Fruit fly (Drosophila melanogaster) whole organism, embryonic: ENCODE results near the gene Ankle2.

Experiments used
- Atf6 ChIP-seq: fragments of 200-800 bp; sonication (Bioruptor generic); IDR thresholded peaks from 2 replicates; pipeline ENCODE4 v1.3.6; 2022; ENCODE audit warnings: missing biosample characterization, missing genetic modification characterization
- B-H1 ChIP-seq: fragments of 200-800 bp; sonication (Bioruptor generic); IDR thresholded peaks from 3 replicates; pipeline ENCODE4 v1.3.6; 2022; ENCODE audit warnings: missing biosample characterization, missing genetic modification characterization
- Blimp-1 ChIP-seq: fragments of 200-800 bp; sonication (Bioruptor generic); optimal IDR thresholded peaks from 3 replicates; lab custom pipeline; 2018; ENCODE audit warnings: missing biosample characterization, missing genetic modification characterization, mild to moderate bottlenecking, moderate library complexity, missing genetic modification reagents
- CG1024 ChIP-seq: fragments of 200-800 bp; sonication (Bioruptor generic); IDR thresholded peaks from 2 replicates; pipeline ENCODE4 v1.3.6; 2022; ENCODE audit warnings: missing biosample characterization, missing genetic modification characterization
- CG10979 ChIP-seq: fragments of 200-800 bp; sonication (Bioruptor generic); optimal IDR thresholded peaks from 2 replicates; lab custom pipeline; 2018; ENCODE audit warnings: missing biosample characterization, mild to moderate bottlenecking, missing genetic modification characterization, moderate library complexity
- CG11695 ChIP-seq: fragments of 200-800 bp; sonication (Bioruptor generic); IDR thresholded peaks from 3 replicates; pipeline ENCODE4 v1.3.6; 2022; ENCODE audit warnings: missing biosample characterization, missing genetic modification characterization
- CG11696 ChIP-seq: fragments of 200-800 bp; sonication (Bioruptor generic); IDR thresholded peaks from 2 replicates; pipeline ENCODE4 v1.3.6; 2022; ENCODE audit warnings: missing biosample characterization, missing genetic modification characterization
- CG12071 ChIP-seq: fragments of 200-800 bp; sonication (Bioruptor generic); optimal IDR thresholded peaks from 3 replicates; lab custom pipeline; 2018; ENCODE audit warnings: missing biosample characterization, mild to moderate bottlenecking, missing genetic modification characterization
- CG12155 ChIP-seq: fragments of 200-800 bp; sonication (Bioruptor generic); optimal IDR thresholded peaks from 3 replicates; lab custom pipeline; 2016; ENCODE audit warnings: missing biosample characterization, missing genetic modification characterization
- CG15601 ChIP-seq: fragments of 200-800 bp; sonication (Bioruptor generic); optimal IDR thresholded peaks from 3 replicates; lab custom pipeline; 2019; ENCODE audit warnings: missing biosample characterization, mild to moderate bottlenecking, missing genetic modification characterization, moderate library complexity
- CG17829 ChIP-seq: fragments of 200-800 bp; optimal IDR thresholded peaks from 2 replicates; lab custom pipeline; 2019; ENCODE audit warnings: missing biosample characterization, mild to moderate bottlenecking, missing genetic modification characterization, moderate library complexity
- CG1832 ChIP-seq: fragments of 200-800 bp; sonication (Bioruptor generic); optimal IDR thresholded peaks from 2 replicates; lab custom pipeline; 2017; ENCODE audit warnings: missing biosample characterization, mild to moderate bottlenecking, missing genetic modification characterization, inconsistent platforms
- CG18619 ChIP-seq: fragments of 200-800 bp; sonication (Bioruptor generic); optimal IDR thresholded peaks from 3 replicates; lab custom pipeline; 2017; ENCODE audit warnings: missing biosample characterization, mild to moderate bottlenecking, missing genetic modification characterization
- CG34224 ChIP-seq: fragments of 200-800 bp; sonication (Bioruptor generic); IDR thresholded peaks from 3 replicates; pipeline ENCODE4 v1.3.6; 2022; ENCODE audit warnings: missing biosample characterization, missing genetic modification characterization; ENCODE audit not compliant: partially characterized antibody
- CG4328 ChIP-seq: fragments of 200-800 bp; sonication (Bioruptor generic); optimal IDR thresholded peaks from 3 replicates; lab custom pipeline; 2017; ENCODE audit warnings: missing biosample characterization, missing genetic modification reagents, missing genetic modification characterization
- CG5953 ChIP-seq: fragments of 200-800 bp; sonication (Bioruptor generic); IDR thresholded peaks from 2 replicates; pipeline ENCODE4 v1.3.6; 2022; ENCODE audit warnings: missing biosample characterization, missing genetic modification characterization
- CG9817 ChIP-seq: fragments of 200-800 bp; sonication (Bioruptor generic); optimal IDR thresholded peaks from 2 replicates; lab custom pipeline; 2018; ENCODE audit warnings: missing biosample characterization, mild to moderate bottlenecking, missing genetic modification characterization, moderate library complexity
- Fer2 ChIP-seq: fragments of 200-800 bp; sonication (Bioruptor generic); optimal IDR thresholded peaks from 2 replicates; lab custom pipeline; 2018; ENCODE audit warnings: missing biosample characterization, mild to moderate bottlenecking, missing genetic modification characterization, moderate library complexity
- HHEX ChIP-seq: fragments of 200-800 bp; sonication (Bioruptor generic); optimal IDR thresholded peaks from 3 replicates; lab custom pipeline; 2017; ENCODE audit warnings: missing biosample characterization, mild to moderate bottlenecking, missing genetic modification characterization, missing genetic modification reagents
- Hsf ChIP-seq: fragments of 200-800 bp; sonication (Bioruptor generic); optimal IDR thresholded peaks from 3 replicates; lab custom pipeline; 2016; ENCODE audit warnings: missing biosample characterization, missing genetic modification characterization
- Lpt ChIP-seq: fragments of >200 bp; optimal IDR thresholded peaks from 2 replicates; lab custom pipeline; 2018; ENCODE audit warnings: missing biosample characterization, missing genetic modification characterization
- NfI ChIP-seq: fragments of 200-800 bp; sonication (Bioruptor generic); optimal IDR thresholded peaks from 3 replicates; lab custom pipeline; 2018; ENCODE audit warnings: missing biosample characterization, mild to moderate bottlenecking, missing genetic modification characterization, moderate library complexity
- Optix ChIP-seq: fragments of 200-800 bp; sonication (Bioruptor generic); IDR thresholded peaks from 3 replicates; pipeline ENCODE4 v1.3.6; 2022; ENCODE audit warnings: missing biosample characterization, missing genetic modification characterization
- Ssrp ChIP-seq: fragments of 200-800 bp; sonication (Bioruptor generic); optimal IDR thresholded peaks from 2 replicates; lab custom pipeline; 2018; ENCODE audit warnings: missing biosample characterization, mild to moderate bottlenecking, missing genetic modification characterization, moderate library complexity
- Taf1 ChIP-seq: fragments of 200-800 bp; sonication (Bioruptor generic); IDR thresholded peaks from 2 replicates; pipeline ENCODE4 v1.3.6; 2022; ENCODE audit warnings: missing biosample characterization, missing genetic modification characterization
- Vsx1 ChIP-seq: fragments of 200-800 bp; sonication (Bioruptor generic); optimal IDR thresholded peaks from 2 replicates; lab custom pipeline; 2017; ENCODE audit warnings: missing biosample characterization, mild to moderate bottlenecking, missing genetic modification characterization, missing genetic modification reagents
- Xrp1 ChIP-seq: fragments of 200-800 bp; sonication (Bioruptor generic); IDR thresholded peaks from 2 replicates; pipeline ENCODE4 v1.3.6; 2022; ENCODE audit warnings: missing biosample characterization, missing genetic modification characterization
- bcd ChIP-seq: fragments of 200-800 bp; sonication (Bioruptor generic); optimal IDR thresholded peaks from 2 replicates; lab custom pipeline; 2017; ENCODE audit warnings: missing biosample characterization, mild to moderate bottlenecking, missing genetic modification characterization
- br ChIP-seq: fragments of >200 bp; optimal IDR thresholded peaks from 2 replicates; lab custom pipeline; 2017
- cas ChIP-seq: fragments of 200-800 bp; sonication (Bioruptor generic); IDR thresholded peaks from 2 replicates; pipeline ENCODE4 v1.3.6; 2022; ENCODE audit warnings: missing biosample characterization, missing genetic modification characterization
- crol ChIP-seq: fragments of 200-800 bp; sonication (Bioruptor generic); IDR thresholded peaks from 2 replicates; pipeline ENCODE4 v1.3.6; 2022; ENCODE audit warnings: missing biosample characterization, missing genetic modification characterization
- cwo ChIP-seq: fragments of 200-800 bp; sonication (Bioruptor generic); optimal IDR thresholded peaks from 3 replicates; lab custom pipeline; 2017; ENCODE audit warnings: missing biosample characterization, missing genetic modification characterization, mild to moderate bottlenecking, moderate library complexity, missing genetic modification reagents
- dati ChIP-seq: fragments of 200-800 bp; sonication (Bioruptor generic); IDR thresholded peaks from 2 replicates; pipeline ENCODE4 v1.3.6; 2022; ENCODE audit warnings: missing biosample characterization, missing genetic modification characterization
- ftz-f1 ChIP-seq: fragments of 200-800 bp; sonication (Bioruptor generic); optimal IDR thresholded peaks from 2 replicates; lab custom pipeline; 2016; ENCODE audit warnings: missing biosample characterization, missing genetic modification characterization
- gro ChIP-seq: fragments of 200-800 bp; sonication (Bioruptor generic); optimal IDR thresholded peaks from 2 replicates; lab custom pipeline; 2016; ENCODE audit warnings: missing biosample characterization, missing genetic modification characterization
- her ChIP-seq: fragments of 200-800 bp; sonication (Bioruptor generic); optimal IDR thresholded peaks from 2 replicates; lab custom pipeline; 2016; ENCODE audit warnings: missing biosample characterization, missing genetic modification characterization
- ind ChIP-seq: fragments of 200-800 bp; sonication (Bioruptor generic); optimal IDR thresholded peaks from 3 replicates; lab custom pipeline; 2016; ENCODE audit warnings: missing biosample characterization, missing genetic modification characterization
- kah ChIP-seq: fragments of 200-800 bp; sonication (Bioruptor generic); optimal IDR thresholded peaks from 2 replicates; lab custom pipeline; 2018; ENCODE audit warnings: missing biosample characterization, mild to moderate bottlenecking, missing genetic modification characterization
- knrl ChIP-seq: fragments of 200-800 bp; sonication (Bioruptor generic); IDR thresholded peaks from 3 replicates; pipeline ENCODE4 v1.3.6; 2022; ENCODE audit warnings: missing biosample characterization, missing genetic modification characterization; ENCODE audit not compliant: partially characterized antibody
- maf-S ChIP-seq: fragments of 200-800 bp; sonication (Bioruptor generic); optimal IDR thresholded peaks from 2 replicates; lab custom pipeline; 2016; ENCODE audit warnings: missing biosample characterization, missing genetic modification characterization
- oc ChIP-seq: fragments of 200-800 bp; sonication (Bioruptor generic); optimal IDR thresholded peaks from 2 replicates; lab custom pipeline; 2018; ENCODE audit warnings: missing biosample characterization, mild to moderate bottlenecking, missing genetic modification characterization, moderate library complexity
- onecut ChIP-seq: fragments of 200-800 bp; sonication (Bioruptor generic); IDR thresholded peaks from 2 replicates; pipeline ENCODE4 v1.3.6; 2022; ENCODE audit warnings: missing biosample characterization, missing genetic modification characterization
- p53 ChIP-seq: fragments of 200-800 bp; sonication (Bioruptor generic); optimal IDR thresholded peaks from 2 replicates; lab custom pipeline; 2016; ENCODE audit warnings: missing biosample characterization, missing genetic modification characterization
- pfk ChIP-seq: fragments of 200-800 bp; sonication (Bioruptor generic); optimal IDR thresholded peaks from 2 replicates; lab custom pipeline; 2018; ENCODE audit warnings: missing biosample characterization, mild to moderate bottlenecking, missing genetic modification characterization, moderate library complexity
- ranshi ChIP-seq: fragments of 200-800 bp; sonication (Bioruptor generic); IDR thresholded peaks from 2 replicates; pipeline ENCODE4 v1.3.6; 2022; ENCODE audit warnings: missing biosample characterization, missing genetic modification characterization
- salm ChIP-seq: fragments of 200-800 bp; sonication (Bioruptor generic); optimal IDR thresholded peaks from 2 replicates; lab custom pipeline; 2018; ENCODE audit warnings: missing biosample characterization, mild to moderate bottlenecking, missing genetic modification characterization
- sd ChIP-seq: fragments of 200-800 bp; sonication (Bioruptor generic); optimal IDR thresholded peaks from 3 replicates; lab custom pipeline; 2018; ENCODE audit warnings: missing biosample characterization, mild to moderate bottlenecking, missing genetic modification characterization, moderate library complexity
- sr ChIP-seq: fragments of 200-800 bp; sonication (Bioruptor generic); IDR thresholded peaks from 3 replicates; pipeline ENCODE4 v1.3.6; 2022; ENCODE audit warnings: missing biosample characterization, missing genetic modification characterization
- trh ChIP-seq: fragments of 200-800 bp; sonication (Bioruptor generic); optimal IDR thresholded peaks from 2 replicates; lab custom pipeline; 2016; ENCODE audit warnings: missing biosample characterization, missing genetic modification characterization
- usp ChIP-seq: fragments of >200 bp; optimal IDR thresholded peaks from 2 replicates; lab custom pipeline; 2017; ENCODE audit warnings: missing biosample characterization, missing genetic modification characterization
- zen ChIP-seq: fragments of 200-800 bp; sonication (Bioruptor generic); optimal IDR thresholded peaks from 3 replicates; lab custom pipeline; 2018; ENCODE audit warnings: missing biosample characterization, mild to moderate bottlenecking, missing genetic modification characterization, moderate library complexity

Ankle2 gene

dm6 chrX:17599330-17599729 lies 20.3 kb upstream of the Ankle2 start, which contains the start of gene X11L (continued):
- TF ChIP-seq Ssrp (tag; lab: Kevin White, UChicago) (peak; percentile 43), sd (tag; lab: Kevin White, UChicago) (no peak), CG10979 (tag; lab: Kevin White, UChicago) (peak; percentile 49), CG12155 (GFP tag; lab: Kevin White, UChicago) (peak; percentile 74), salm (tag; lab: Kevin White, UChicago) (no peak), CG34224 (peak; percentile 86), bcd (GFP tag; lab: Kevin White, UChicago) (no peak), zen (peak; percentile 61), Blimp-1 (GFP tag; lab: Kevin White, UChicago) (no peak), CG12071 (GFP tag; lab: Kevin White, UChicago) (no peak), ranshi (GFP tag; lab: Robert Waterston, UW) (peak; percentile 64), Taf1 (GFP tag; lab: Robert Waterston, UW) (peak; percentile 41; the same call in 1 of the 2 replicates), br (lab: Kevin White, UChicago) (no peak), maf-S (GFP tag; lab: Kevin White, UChicago) (peak; percentile 55), ftz-f1 (GFP tag; lab: Kevin White, UChicago) (peak; percentile 30), CG15601 (tag; lab: Kevin White, UChicago) (no peak), Lpt (no peak), CG11696 (GFP tag; lab: Robert Waterston, UW) (0 out of 2 replicates have a peak, but pooled peaks have one; percentile 21), p53 (GFP tag; lab: Kevin White, UChicago) (peak; percentile 75), CG11695 (GFP tag; lab: Robert Waterston, UW) (peak; percentile 16; the same call in 1 of the 3 replicates), CG5953 (GFP tag; lab: Robert Waterston, UW) (no peak), CG4328 (GFP tag; lab: Kevin White, UChicago) (no peak), HHEX (GFP tag; lab: Kevin White, UChicago) (peak; percentile 66), CG1832 (GFP tag; lab: Kevin White, UChicago) (no peak), her (GFP tag; lab: Kevin White, UChicago) (peak; percentile 76), ind (GFP tag; lab: Kevin White, UChicago) (peak; percentile 77), CG17829 (peak; percentile 62), Fer2 (peak; percentile 16), dati (GFP tag; lab: Robert Waterston, UW) (no peak), cwo (GFP tag; lab: Kevin White, UChicago) (peak; percentile 31), trh (no peak), kah (GFP tag; lab: Kevin White, UChicago) (no peak), usp (GFP tag; lab: Kevin White, UChicago) (no peak), gro (GFP tag; lab: Kevin White, UChicago) (peak; percentile 86), sr (0 out of 3 replicates have a peak, but pooled peaks have one; percentile 10), B-H1 (GFP tag; lab: Robert Waterston, UW) (peak; percentile 27; the same call in 2 of the 3 replicates), crol (GFP tag; lab: Robert Waterston, UW) (0 out of 2 replicates have a peak, but pooled peaks have one; percentile 11), Atf6 (GFP tag; lab: Robert Waterston, UW) (no peak), Optix (GFP tag; lab: Robert Waterston, UW) (peak; percentile 75), Hsf (GFP tag; lab: Kevin White, UChicago) (peak; percentile 77), knrl (peak; percentile 88), Vsx1 (GFP tag; lab: Kevin White, UChicago) (no peak), cas (GFP tag; lab: Robert Waterston, UW) (no peak), CG9817 (tag; lab: Kevin White, UChicago) (no peak), onecut (peak; percentile 56; the same call in 1 of the 2 replicates), oc (no peak), pfk (GFP tag; lab: Kevin White, UChicago) (no peak), Xrp1 (GFP tag; lab: Robert Waterston, UW) (peak; percentile 70), CG18619 (peak; percentile 69), CG1024 (GFP tag; lab: Robert Waterston, UW) (peak; percentile 63; the same call in 1 of the 2 replicates), NfI (GFP tag; lab: Kevin White, UChicago) (no peak)
